Fruit fly (Drosophila melanogaster) whole organism, embryonic: ENCODE measurements around the gene Ugt35D1.
A peak's percentile ranks its signal among the peaks of the same experiment; 100 is the strongest.

ENCODE experiments used
- Abd-B ChIP-seq: fragments of 200-800 bp; sonication (Bioruptor generic); optimal IDR thresholded peaks from 2 replicates; lab custom pipeline; 2018; ENCODE audit warnings: missing biosample characterization, mild to moderate bottlenecking, missing genetic modification characterization, moderate library complexity
- Atf6 ChIP-seq: fragments of 200-800 bp; sonication (Bioruptor generic); IDR thresholded peaks from 2 replicates; pipeline ENCODE4 v1.3.6; 2022; ENCODE audit warnings: missing biosample characterization, missing genetic modification characterization
- C15 ChIP-seq: fragments of 200-800 bp; sonication (Bioruptor generic); IDR thresholded peaks from 3 replicates; pipeline ENCODE4 v1.3.6; 2022; ENCODE audit warnings: missing biosample characterization, missing genetic modification characterization
- CG11247 ChIP-seq: fragments of 200-800 bp; sonication (Bioruptor generic); IDR thresholded peaks from 2 replicates; pipeline ENCODE4 v1.3.6; 2022; ENCODE audit warnings: missing biosample characterization, missing genetic modification characterization
- CG12659 ChIP-seq: fragments of 200-800 bp; sonication (Bioruptor generic); optimal IDR thresholded peaks from 3 replicates; lab custom pipeline; 2017; ENCODE audit warnings: mild to moderate bottlenecking, missing biosample characterization, missing genetic modification reagents, missing genetic modification characterization
- CG12744 ChIP-seq: fragments of 200-800 bp; sonication (Bioruptor generic); optimal IDR thresholded peaks from 2 replicates; lab custom pipeline; 2016; ENCODE audit warnings: missing biosample characterization, missing genetic modification characterization
- CG13424 ChIP-seq: fragments of 200-800 bp; sonication (Bioruptor generic); optimal IDR thresholded peaks from 2 replicates; lab custom pipeline; 2019; ENCODE audit warnings: missing biosample characterization, mild to moderate bottlenecking, missing genetic modification characterization, moderate library complexity
- CG14710 ChIP-seq: fragments of 200-800 bp; sonication (Bioruptor generic); optimal IDR thresholded peaks from 3 replicates; lab custom pipeline; 2019; ENCODE audit warnings: missing biosample characterization, mild to moderate bottlenecking, missing genetic modification characterization, moderate library complexity
- CG15479 ChIP-seq: fragments of 200-800 bp; sonication (Bioruptor generic); optimal IDR thresholded peaks from 3 replicates; lab custom pipeline; 2019; ENCODE audit warnings: missing biosample characterization, mild to moderate bottlenecking, missing genetic modification characterization, moderate library complexity
- CG2889 ChIP-seq: fragments of 200-800 bp; sonication (Bioruptor generic); IDR thresholded peaks from 3 replicates; pipeline ENCODE4 v1.3.6; 2022; ENCODE audit warnings: missing biosample characterization, missing genetic modification characterization
- CG3163 ChIP-seq: fragments of 200-800 bp; sonication (Bioruptor generic); optimal IDR thresholded peaks from 3 replicates; lab custom pipeline; 2016; ENCODE audit warnings: missing biosample characterization, missing genetic modification characterization
- CG32767 ChIP-seq: fragments of 200-800 bp; sonication (Bioruptor generic); IDR thresholded peaks from 2 replicates; pipeline ENCODE4 v1.3.6; 2022; ENCODE audit warnings: missing biosample characterization, missing genetic modification characterization
- CG34422 ChIP-seq: fragments of 200-800 bp; sonication (Bioruptor generic); IDR thresholded peaks from 3 replicates; pipeline ENCODE4 v1.3.6; 2022; ENCODE audit warnings: missing biosample characterization, missing genetic modification characterization
- CG4730 ChIP-seq: fragments of 200-800 bp; sonication (Bioruptor generic); IDR thresholded peaks from 2 replicates; pipeline ENCODE4 v1.3.6; 2022; ENCODE audit warnings: missing biosample characterization, missing genetic modification characterization
- CG5245 ChIP-seq: fragments of 200-800 bp; sonication (Bioruptor generic); optimal IDR thresholded peaks from 3 replicates; lab custom pipeline; 2016; ENCODE audit warnings: missing biosample characterization, missing genetic modification characterization
- CG5953 ChIP-seq: fragments of 200-800 bp; sonication (Bioruptor generic); IDR thresholded peaks from 2 replicates; pipeline ENCODE4 v1.3.6; 2022; ENCODE audit warnings: missing biosample characterization, missing genetic modification characterization
- CG6791 ChIP-seq: fragments of 200-800 bp; sonication (Bioruptor generic); IDR thresholded peaks from 3 replicates; pipeline ENCODE4 v1.3.6; 2022; ENCODE audit warnings: missing biosample characterization, missing genetic modification characterization; ENCODE audit not compliant: partially characterized antibody
- CG8281 ChIP-seq: fragments of 200-800 bp; sonication (Bioruptor generic); optimal IDR thresholded peaks from 2 replicates; lab custom pipeline; 2018; ENCODE audit warnings: missing biosample characterization, mild to moderate bottlenecking, missing genetic modification characterization, moderate library complexity
- CG8765 ChIP-seq: fragments of 200-800 bp; sonication (Bioruptor generic); IDR thresholded peaks from 2 replicates; pipeline ENCODE4 v1.3.6; 2022; ENCODE audit warnings: missing biosample characterization, missing genetic modification characterization
- CG9932 ChIP-seq: fragments of 200-800 bp; sonication (Bioruptor generic); IDR thresholded peaks from 2 replicates; pipeline ENCODE4 v1.3.6; 2022; ENCODE audit warnings: missing biosample characterization, missing genetic modification characterization
- Camta ChIP-seq: fragments of 200-800 bp; sonication (Bioruptor generic); optimal IDR thresholded peaks from 2 replicates; lab custom pipeline; 2016; ENCODE audit warnings: missing biosample characterization, missing genetic modification characterization
- Dll ChIP-seq: fragments of 200-800 bp; sonication (Bioruptor generic); IDR thresholded peaks from 4 replicates; pipeline ENCODE4 v1.3.6; 2022; ENCODE audit warnings: missing biosample characterization, missing genetic modification characterization; ENCODE audit not compliant: partially characterized antibody
- ERR ChIP-seq: fragments of 200-800 bp; sonication (Bioruptor generic); optimal IDR thresholded peaks from 2 replicates; lab custom pipeline; 2016; ENCODE audit warnings: missing biosample characterization, missing genetic modification characterization
- HHEX ChIP-seq: fragments of 200-800 bp; sonication (Bioruptor generic); optimal IDR thresholded peaks from 3 replicates; lab custom pipeline; 2017; ENCODE audit warnings: missing biosample characterization, mild to moderate bottlenecking, missing genetic modification characterization, missing genetic modification reagents
- MESR4 ChIP-seq: fragments of 200-800 bp; sonication (Bioruptor generic); optimal IDR thresholded peaks from 2 replicates; lab custom pipeline; 2018; ENCODE audit warnings: missing biosample characterization, mild to moderate bottlenecking, missing genetic modification characterization, moderate library complexity
- Myb ChIP-seq: fragments of 200-800 bp; sonication (Bioruptor generic); optimal IDR thresholded peaks from 2 replicates; lab custom pipeline; 2016; ENCODE audit warnings: missing biosample characterization, missing genetic modification characterization
- NC2α ChIP-seq: fragments of 200-800 bp; sonication (Bioruptor generic); optimal IDR thresholded peaks from 2 replicates; lab custom pipeline; 2016; ENCODE audit warnings: missing biosample characterization, missing genetic modification characterization
- NC2β ChIP-seq: fragments of 200-800 bp; sonication (Bioruptor generic); optimal IDR thresholded peaks from 2 replicates; lab custom pipeline; 2016; ENCODE audit warnings: missing biosample characterization, missing genetic modification characterization
- Rx ChIP-seq: fragments of 200-800 bp; sonication (Bioruptor generic); IDR thresholded peaks from 2 replicates; pipeline ENCODE4 v1.3.6; 2022; ENCODE audit warnings: missing biosample characterization, missing genetic modification characterization
- Scr ChIP-seq: fragments of 200-800 bp; sonication (Bioruptor generic); IDR thresholded peaks from 2 replicates; pipeline ENCODE4 v1.3.6; 2022; ENCODE audit warnings: missing biosample characterization, missing genetic modification characterization; ENCODE audit not compliant: partially characterized antibody
- Six4 ChIP-seq: fragments of 200-800 bp; sonication (Bioruptor generic); optimal IDR thresholded peaks from 2 replicates; lab custom pipeline; 2016; ENCODE audit warnings: missing biosample characterization, missing genetic modification characterization
- cad ChIP-seq: fragments of >200 bp; optimal IDR thresholded peaks from 2 replicates; lab custom pipeline; 2017; ENCODE audit warnings: missing biosample characterization, missing genetic modification characterization
- caup ChIP-seq: fragments of 200-800 bp; sonication (Bioruptor generic); optimal IDR thresholded peaks from 3 replicates; lab custom pipeline; 2017; ENCODE audit warnings: missing biosample characterization, mild to moderate bottlenecking, missing genetic modification characterization, moderate library complexity; ENCODE audit not compliant: severe bottlenecking
- danr ChIP-seq: fragments of 200-800 bp; sonication (Bioruptor generic); IDR thresholded peaks from 2 replicates; pipeline ENCODE4 v1.3.6; 2022; ENCODE audit warnings: missing biosample characterization, missing genetic modification characterization
- dimm ChIP-seq: fragments of 200-800 bp; sonication (Bioruptor generic); IDR thresholded peaks from 2 replicates; pipeline ENCODE4 v1.3.6; 2022; ENCODE audit warnings: missing biosample characterization, missing genetic modification characterization
- esg ChIP-seq: fragments of 200-800 bp; sonication (Bioruptor generic); conservative IDR thresholded peaks from 2 replicates; pipeline ENCODE4 v1.3.6; 2022; ENCODE audit warnings: missing biosample characterization, missing genetic modification characterization
- eyg ChIP-seq: fragments of 200-800 bp; sonication (Bioruptor generic); optimal IDR thresholded peaks from 3 replicates; lab custom pipeline; 2016; ENCODE audit warnings: missing biosample characterization, missing genetic modification characterization
- fd3F ChIP-seq: fragments of 200-800 bp; sonication (Bioruptor generic); optimal IDR thresholded peaks from 2 replicates; lab custom pipeline; 2018; ENCODE audit warnings: missing biosample characterization, mild to moderate bottlenecking, missing genetic modification characterization, moderate library complexity
- gce ChIP-seq: fragments of 200-800 bp; sonication (Bioruptor generic); IDR thresholded peaks from 3 replicates; pipeline ENCODE4 v1.3.6; 2022; ENCODE audit warnings: missing biosample characterization, missing genetic modification characterization
- grn ChIP-seq: fragments of 200-800 bp; sonication (Bioruptor generic); optimal IDR thresholded peaks from 3 replicates; lab custom pipeline; 2017; ENCODE audit warnings: missing biosample characterization, missing genetic modification characterization
- gsb-n ChIP-seq: fragments of 200-800 bp; sonication (Bioruptor generic); optimal IDR thresholded peaks from 3 replicates; lab custom pipeline; 2018; ENCODE audit warnings: missing biosample characterization, mild to moderate bottlenecking, missing genetic modification characterization
- jing ChIP-seq: fragments of 200-800 bp; sonication (Bioruptor generic); optimal IDR thresholded peaks from 2 replicates; lab custom pipeline; 2018; ENCODE audit warnings: missing biosample characterization, mild to moderate bottlenecking, missing genetic modification characterization
- schlank ChIP-seq: fragments of 200-800 bp; sonication (Bioruptor generic); optimal IDR thresholded peaks from 2 replicates; lab custom pipeline; 2018; ENCODE audit warnings: missing biosample characterization, mild to moderate bottlenecking, missing genetic modification characterization
- sd ChIP-seq: fragments of 200-800 bp; sonication (Bioruptor generic); optimal IDR thresholded peaks from 3 replicates; lab custom pipeline; 2018; ENCODE audit warnings: missing biosample characterization, mild to moderate bottlenecking, missing genetic modification characterization, moderate library complexity
- seq ChIP-seq: fragments of 200-800 bp; sonication (Bioruptor generic); IDR thresholded peaks from 2 replicates; pipeline ENCODE4 v1.3.6; 2022; ENCODE audit warnings: missing biosample characterization, missing genetic modification characterization
- stwl ChIP-seq: fragments of 200-800 bp; sonication (Bioruptor generic); optimal IDR thresholded peaks from 3 replicates; lab custom pipeline; 2018; ENCODE audit warnings: missing biosample characterization, mild to moderate bottlenecking, missing genetic modification characterization, moderate library complexity
- yki ChIP-seq: fragments of >200 bp; optimal IDR thresholded peaks from 3 replicates; lab custom pipeline; 2018
- zen ChIP-seq: fragments of 200-800 bp; sonication (Bioruptor generic); optimal IDR thresholded peaks from 3 replicates; lab custom pipeline; 2018; ENCODE audit warnings: missing biosample characterization, mild to moderate bottlenecking, missing genetic modification characterization, moderate library complexity
- zen2 ChIP-seq: fragments of 200-800 bp; sonication (Bioruptor generic); IDR thresholded peaks from 3 replicates; pipeline ENCODE4 v1.3.6; 2022; ENCODE audit warnings: missing biosample characterization, missing genetic modification characterization; ENCODE audit not compliant: partially characterized antibody
- zf30C ChIP-seq: fragments of 200-800 bp; sonication (Bioruptor generic); optimal IDR thresholded peaks from 3 replicates; lab custom pipeline; 2018; ENCODE audit warnings: missing biosample characterization, mild to moderate bottlenecking, missing genetic modification characterization

Ugt35D1 gene

dm6 chr3R:31381216-31381688 lies 13.9 kb downstream of the Ugt35D1 start (continued):
- TF ChIP-seq CG8765 (GFP tag; lab: Robert Waterston, UW) (0 out of 2 replicates have a peak, but pooled peaks have one; percentile 9), zen2 (GFP tag; lab: Robert Waterston, UW) (no peak), CG8281 (tag; lab: Kevin White, UChicago) (no peak), NC2β (GFP tag; lab: Kevin White, UChicago) (peak; percentile 33), grn (no peak), Dll (GFP tag; lab: Robert Waterston, UW) (no peak), sd (tag; lab: Kevin White, UChicago) (peak; percentile 58), CG2889 (GFP tag; lab: Robert Waterston, UW) (no peak), CG14710 (tag; lab: Kevin White, UChicago) (peak; percentile 22), CG9932 (GFP tag; lab: Robert Waterston, UW) (peak; percentile 62), CG6791 (GFP tag; lab: Robert Waterston, UW) (no peak), Abd-B (peak; percentile 19), zf30C (no peak), gsb-n (tag; lab: Kevin White, UChicago) (no peak), NC2α (peak; percentile 44), ERR (GFP tag; lab: Kevin White, UChicago) (no peak), cad (GFP tag; lab: Kevin White, UChicago) (no peak), gce (GFP tag; lab: Robert Waterston, UW) (peak; percentile 54; the same call in 1 of the 3 replicates), Rx (GFP tag; lab: Robert Waterston, UW) (peak; percentile 36; the same call in 1 of the 2 replicates), CG5245 (GFP tag; lab: Kevin White, UChicago) (no peak), CG4730 (GFP tag; lab: Robert Waterston, UW) (0 out of 2 replicates have a peak, but pooled peaks have one; percentile 8), Scr (peak; percentile 18; the same call in 1 of the 2 replicates), eyg (GFP tag; lab: Kevin White, UChicago) (peak; percentile 49), yki (no peak), danr (GFP tag; lab: Robert Waterston, UW) (0 out of 2 replicates have a peak, but pooled peaks have one; percentile 20), CG34422 (GFP tag; lab: Robert Waterston, UW) (no peak), CG12659 (GFP tag; lab: Kevin White, UChicago) (peak; percentile 49), zen (tag; lab: Kevin White, UChicago) (peak; percentile 15), caup (peak; percentile 40), CG13424 (tag; lab: Kevin White, UChicago) (peak; percentile 59), seq (peak; percentile 59; the same call in 1 of the 2 replicates), CG32767 (GFP tag; lab: Robert Waterston, UW) (no peak; the same call in 1 of the 2 replicates), Six4 (GFP tag; lab: Kevin White, UChicago) (no peak), CG12744 (no peak), dimm (GFP tag; lab: Robert Waterston, UW) (no peak), esg (0 out of 2 replicates have a peak, but pooled peaks have one; percentile 22), CG5953 (GFP tag; lab: Robert Waterston, UW) (no peak), CG11247 (GFP tag; lab: Robert Waterston, UW) (0 out of 2 replicates have a peak, but pooled peaks have one; percentile 37), fd3F (GFP tag; lab: Kevin White, UChicago) (peak; percentile 12), Myb (GFP tag; lab: Kevin White, UChicago) (peak; percentile 52), MESR4 (GFP tag; lab: Kevin White, UChicago) (peak; percentile 20), schlank (tag; lab: Kevin White, UChicago) (peak; percentile 53), CG3163 (GFP tag; lab: Kevin White, UChicago) (peak; percentile 4), jing (no peak), stwl (tag; lab: Kevin White, UChicago) (peak; percentile 28), CG15479 (GFP tag; lab: Kevin White, UChicago) (no peak), HHEX (peak; percentile 9), Atf6 (GFP tag; lab: Robert Waterston, UW) (peak; percentile 55; the same call in 1 of the 2 replicates), C15 (GFP tag; lab: Robert Waterston, UW) (no peak), Camta (no peak)
